Worm (Caenorhabditis elegans): ENCODE data around the gene R160.14.

DNA sequence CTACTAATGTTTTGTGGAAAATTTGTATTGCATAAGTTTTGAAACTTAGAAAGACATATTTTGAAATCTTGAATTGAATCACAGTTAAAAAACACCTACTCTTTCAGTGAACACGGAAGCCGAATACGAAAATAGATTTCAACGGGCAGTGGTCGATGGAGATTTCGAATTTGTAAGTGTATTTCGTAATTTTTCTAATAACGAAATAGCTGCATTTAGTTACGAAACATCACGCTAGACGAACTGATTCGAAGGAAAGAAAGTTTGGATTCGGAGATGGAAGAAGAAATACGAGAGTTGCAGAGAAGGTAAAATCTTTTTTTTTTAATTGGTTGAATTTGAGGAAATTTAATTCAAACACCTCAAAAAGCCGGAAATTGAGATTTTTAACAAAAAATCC lies 29.2 kb downstream of the R160.14 start:
- no peak for TF ChIP-seq W03F9.2 (tag; optimal IDR thresholded peaks at IDR 0.05)
- TF ChIP-seq dao-5 (tag; optimal IDR thresholded peaks at IDR 0.05) = no peak
